Fruit fly (Drosophila melanogaster) Kc167 (cell line): Measurements from ENCODE around the gene Zasp66.

Experiments used
- Myc ChIP-seq: fragments of >200 bp; optimal IDR thresholded peaks from 2 replicates; lab custom pipeline; 2017; ENCODE audit warnings: missing external identifiers
- Sin3A ChIP-seq: fragments of >200 bp; optimal IDR thresholded peaks from 2 replicates; lab custom pipeline; 2018; ENCODE audit warnings: missing external identifiers
- h ChIP-seq: fragments of >200 bp; optimal IDR thresholded peaks from 3 replicates; lab custom pipeline; 2018; ENCODE audit warnings: missing external identifiers
- insv ChIP-seq: fragments of >200 bp; optimal IDR thresholded peaks from 3 replicates; lab custom pipeline; 2018; ENCODE audit warnings: missing external identifiers
- psq ChIP-seq: fragments of >200 bp; optimal IDR thresholded peaks from 2 replicates; lab custom pipeline; 2017; ENCODE audit warnings: missing external identifiers
- ttk ChIP-seq: sonication (Bioruptor generic); optimal IDR thresholded peaks from 2 replicates; lab custom pipeline; 2017; ENCODE audit warnings: missing external identifiers

The Zasp66 gene

DNA sequence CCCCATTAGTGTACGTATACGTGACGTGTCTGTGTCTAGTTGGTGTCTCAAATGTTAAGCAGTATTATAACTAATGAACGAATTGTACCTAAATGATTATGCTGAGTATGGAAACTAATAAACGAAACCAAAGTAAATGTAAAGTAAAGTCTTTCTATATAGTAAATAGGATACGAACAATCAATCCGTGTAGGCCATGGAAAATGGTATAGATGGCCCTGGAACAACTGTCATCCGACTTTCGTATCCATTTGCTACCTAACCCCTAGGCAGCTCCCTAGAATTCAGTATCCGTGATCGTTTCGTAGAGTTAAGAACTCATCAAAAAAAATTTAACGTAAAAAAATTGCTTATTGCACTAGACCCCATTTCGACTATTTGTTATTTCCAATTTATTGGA lies 7.2 kb upstream of the Zasp66 start, which contains the start of gene S-Lap1:
Gene S-Lap1 (plus strand): TSS at position 301 of the 400 bp plus-strand sequence.
- TF ChIP-seq psq (lab: Kevin White, UChicago) (no peak), Sin3A (lab: Kevin White, UChicago) (no peak), insv (lab: Kevin White, UChicago) (no peak), h (lab: Kevin White, UChicago) (no peak), Myc (lab: Kevin White, UChicago) (no peak), ttk (lab: Kevin White, UChicago) (no peak)

DNA sequence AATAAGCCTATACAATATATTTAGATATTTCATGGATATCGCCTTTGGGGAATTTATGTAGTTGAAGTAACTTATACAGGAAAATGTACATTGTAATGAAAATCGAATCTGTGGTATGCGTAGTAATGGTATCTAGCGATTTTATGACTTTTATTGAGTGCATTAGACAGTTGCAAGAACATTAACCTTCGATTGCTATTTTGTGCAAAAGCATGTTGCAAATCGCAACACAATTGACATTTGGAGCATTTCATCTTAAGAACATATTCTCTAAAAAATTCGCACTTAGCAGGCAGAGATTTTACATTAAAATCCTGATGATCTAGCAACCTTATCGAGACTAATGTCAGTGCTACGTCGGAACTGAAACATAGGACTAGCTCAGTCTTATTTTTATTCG lies 4.6 kb upstream of the Zasp66 start, which contains the start of gene S-Lap2:
Gene S-Lap2 (plus strand): TSS at position 301 of the 400 bp plus-strand sequence.
- TF ChIP-seq psq (lab: Kevin White, UChicago) = no peak
- TF ChIP-seq insv (lab: Kevin White, UChicago) = no peak
- no peak for TF ChIP-seq Myc (lab: Kevin White, UChicago)
- no peak for TF ChIP-seq ttk (lab: Kevin White, UChicago)

DNA sequence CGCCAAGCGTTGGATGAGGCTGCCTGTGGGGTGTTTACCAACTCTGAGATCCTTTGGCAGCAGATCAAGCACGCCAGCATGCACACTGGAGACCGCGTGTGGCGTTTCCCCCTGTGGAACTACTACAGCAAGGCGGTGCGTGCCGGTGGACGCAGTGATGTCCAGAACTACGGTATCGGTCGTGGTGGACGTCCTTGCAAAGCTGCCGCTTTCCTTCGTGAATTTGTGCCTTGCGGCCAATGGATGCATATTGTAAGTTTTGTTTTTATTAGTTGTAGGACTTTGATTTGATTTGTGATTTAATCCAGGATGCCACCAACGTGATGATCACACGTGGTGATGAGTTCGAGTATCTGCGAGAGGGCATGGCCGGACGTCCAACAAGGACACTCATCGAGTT lies 2.7 kb upstream of the Zasp66 start:
- TF ChIP-seq Myc (lab: Kevin White, UChicago) = no peak
- no peak for TF ChIP-seq Sin3A (lab: Kevin White, UChicago)
- no peak for TF ChIP-seq insv (lab: Kevin White, UChicago)
- TF ChIP-seq h (lab: Kevin White, UChicago) = no peak
- TF ChIP-seq ttk (lab: Kevin White, UChicago) = no peak
- no peak for TF ChIP-seq psq (lab: Kevin White, UChicago)

DNA sequence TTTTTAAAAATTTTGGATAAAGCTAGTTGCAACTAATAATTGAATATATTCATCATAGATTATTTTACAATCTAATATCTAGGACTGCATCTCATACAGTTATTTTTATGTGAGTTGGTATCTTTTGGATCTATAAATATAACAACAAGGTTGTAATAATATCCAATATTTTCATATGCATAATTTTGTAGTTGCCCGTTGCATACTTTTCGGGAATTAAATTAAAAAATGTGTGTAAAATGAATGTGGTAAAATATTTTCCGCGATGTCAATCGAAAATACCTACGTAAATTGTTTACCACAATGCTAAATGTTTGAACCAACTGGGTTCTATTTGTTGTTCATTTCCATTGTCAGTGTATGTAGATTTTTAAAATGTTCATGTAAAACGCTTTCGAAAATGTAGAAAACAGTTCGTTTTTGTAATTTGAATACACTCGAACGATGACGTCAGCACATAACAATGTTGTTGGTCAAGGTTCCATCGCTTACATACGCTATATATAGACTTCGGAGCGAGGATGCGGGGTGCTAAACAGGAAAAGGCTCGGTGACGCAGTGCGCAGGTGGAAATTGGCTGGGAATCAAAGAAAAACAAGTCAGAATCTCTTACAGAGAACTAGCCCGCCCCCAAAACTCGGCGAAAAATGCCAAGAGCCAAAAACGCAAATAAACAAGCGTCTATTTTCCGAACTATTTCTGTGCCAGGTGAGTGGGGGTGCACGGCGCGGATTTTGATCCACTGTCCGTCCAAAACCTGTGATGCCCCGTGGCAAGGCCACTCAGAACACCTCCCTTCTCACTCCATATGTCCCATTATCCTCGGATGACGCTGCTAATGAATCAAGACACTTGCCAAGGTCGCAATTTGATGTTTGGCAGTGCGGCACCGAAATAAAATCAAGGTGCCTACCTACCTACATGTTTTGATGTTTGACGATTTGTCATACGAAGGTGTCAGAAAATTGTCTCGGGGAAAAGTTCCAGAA lies 4.0 kb downstream of the Zasp66 start:
- TF ChIP-seq Sin3A (lab: Kevin White, UChicago) = no peak
- TF ChIP-seq Myc (lab: Kevin White, UChicago) = no peak
- no peak for TF ChIP-seq ttk (lab: Kevin White, UChicago)
- TF ChIP-seq h (lab: Kevin White, UChicago) = no peak
- no peak for TF ChIP-seq psq (lab: Kevin White, UChicago)
- no peak for TF ChIP-seq insv (lab: Kevin White, UChicago)

DNA sequence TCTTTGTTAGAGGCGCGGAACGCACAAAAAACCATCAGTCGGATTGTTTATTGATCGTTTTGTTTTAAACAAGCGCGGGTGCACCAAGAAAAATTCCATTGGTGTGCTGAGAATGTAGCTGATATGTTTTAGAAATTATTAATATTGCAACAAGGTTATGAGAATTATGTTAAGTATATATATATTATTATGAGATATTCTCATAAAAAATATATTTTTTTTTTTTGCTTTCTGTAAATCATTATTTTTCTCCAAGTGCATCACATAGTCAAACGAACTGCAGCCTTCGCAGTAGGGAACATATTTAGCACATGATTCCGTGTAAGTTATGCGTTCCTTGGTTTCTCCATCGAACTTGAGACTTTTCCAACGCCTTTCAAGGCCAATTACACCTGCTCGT lies 4.8 kb downstream of the Zasp66 start:
- no peak for TF ChIP-seq Sin3A (lab: Kevin White, UChicago)
- TF ChIP-seq psq (lab: Kevin White, UChicago) = no peak
- TF ChIP-seq ttk (lab: Kevin White, UChicago) = no peak
- TF ChIP-seq Myc (lab: Kevin White, UChicago) = no peak
- no peak for TF ChIP-seq insv (lab: Kevin White, UChicago)
- no peak for TF ChIP-seq h (lab: Kevin White, UChicago)

DNA sequence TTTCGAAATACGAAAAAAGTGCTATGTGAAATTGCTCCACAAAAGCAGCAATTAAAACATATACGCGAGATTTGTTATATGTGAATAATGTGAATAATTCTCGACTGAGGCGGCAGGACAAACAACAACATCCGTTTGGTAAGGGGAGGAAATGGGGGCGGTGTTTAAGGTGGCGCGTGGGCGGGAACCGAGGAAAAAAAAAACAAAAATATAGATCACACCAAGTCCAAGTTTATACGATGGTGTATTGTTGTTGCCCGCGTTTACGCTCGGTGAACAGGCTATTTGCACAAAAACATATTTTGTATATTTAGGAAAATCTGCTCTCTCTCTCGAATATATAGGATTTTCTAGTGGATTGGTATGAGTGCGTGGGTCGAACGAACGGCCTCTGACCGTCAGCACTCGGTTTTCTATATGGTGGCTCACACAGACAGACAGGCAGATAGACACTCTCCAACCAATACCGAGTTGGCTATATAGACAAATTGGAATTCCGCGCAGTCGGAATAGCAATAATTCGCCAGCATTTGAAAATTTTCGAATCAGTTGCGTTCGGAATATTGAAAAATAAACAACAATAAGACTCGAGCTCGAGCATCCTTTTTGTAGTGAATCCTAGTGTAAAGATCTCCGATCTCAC lies 5.7 kb downstream of the Zasp66 start:
- TF ChIP-seq insv (lab: Kevin White, UChicago) (no peak), h (lab: Kevin White, UChicago) (no peak)

DNA sequence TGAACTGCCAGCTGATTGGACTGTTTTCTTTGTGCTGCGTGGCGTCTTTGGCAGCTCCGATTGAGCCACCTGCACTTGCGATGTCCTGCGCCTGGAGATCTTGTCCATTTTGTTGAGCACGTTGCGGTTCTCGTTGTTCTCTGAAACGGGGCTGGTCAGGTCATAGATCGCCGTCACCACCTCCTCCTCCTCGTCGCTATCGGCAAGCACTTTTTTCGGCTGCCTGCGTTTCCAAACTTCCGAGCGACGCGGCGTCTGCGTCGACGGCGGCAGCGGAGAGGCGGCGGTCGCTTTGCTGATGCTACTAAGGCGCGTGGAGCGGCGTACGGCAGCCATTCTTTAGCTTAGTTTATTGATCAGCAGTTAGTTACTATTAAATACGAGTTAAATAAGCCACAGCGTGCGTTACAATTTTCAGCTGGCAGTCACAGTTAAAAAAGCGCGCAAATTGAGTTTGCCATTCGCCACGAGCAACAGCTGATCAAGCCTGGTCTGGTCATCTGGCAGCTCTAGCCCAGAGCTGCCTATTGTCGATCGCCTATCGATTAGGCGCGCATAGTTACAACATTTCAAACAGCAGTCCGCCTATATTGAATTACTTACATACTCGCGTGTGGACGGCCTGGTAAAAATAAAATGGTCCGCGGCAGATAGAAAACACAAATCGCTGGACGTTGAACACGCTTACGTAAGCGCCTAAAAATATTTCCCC lies 9.6 kb downstream of the Zasp66 start, which contains the start of gene Cdc6:
Gene Cdc6 (minus strand): TSS at position 456 of the 712 bp plus-strand sequence.
- TF ChIP-seq ttk (lab: Kevin White, UChicago) = no peak
- TF ChIP-seq insv (lab: Kevin White, UChicago) = no peak
- no peak for TF ChIP-seq Sin3A (lab: Kevin White, UChicago)
- no peak for TF ChIP-seq psq (lab: Kevin White, UChicago)
- TF ChIP-seq h (lab: Kevin White, UChicago) = no peak
- no peak for TF ChIP-seq Myc (lab: Kevin White, UChicago)

DNA sequence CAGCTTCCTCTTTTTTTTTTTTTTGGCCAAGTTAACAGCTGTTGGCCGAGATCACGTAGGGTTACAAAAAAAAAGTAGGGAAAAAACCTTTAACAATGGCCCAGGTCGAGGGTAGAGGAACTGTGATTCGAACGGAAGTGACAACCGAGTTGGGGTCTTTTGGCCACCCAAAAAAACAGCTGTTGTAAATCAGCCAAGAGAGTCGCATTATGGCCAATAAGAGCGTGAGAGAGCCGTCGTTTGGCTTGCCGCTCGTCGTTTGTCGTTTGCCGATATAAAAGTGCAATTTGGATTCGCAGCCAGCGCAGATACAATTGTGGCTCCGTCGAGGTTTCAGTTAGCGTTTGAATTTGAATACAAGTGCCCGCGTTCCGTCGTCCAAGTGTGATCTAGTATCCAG lies 16.0 kb downstream of the Zasp66 start, which contains the start of gene Cpr66D:
Gene Cpr66D (plus strand): TSS at position 301 of the 400 bp plus-strand sequence.
- no peak for TF ChIP-seq psq (lab: Kevin White, UChicago)
- no peak for TF ChIP-seq ttk (lab: Kevin White, UChicago)
- no peak for TF ChIP-seq Sin3A (lab: Kevin White, UChicago)
- TF ChIP-seq insv (lab: Kevin White, UChicago) = no peak
- TF ChIP-seq Myc (lab: Kevin White, UChicago) = no peak
- TF ChIP-seq h (lab: Kevin White, UChicago) = no peak

DNA sequence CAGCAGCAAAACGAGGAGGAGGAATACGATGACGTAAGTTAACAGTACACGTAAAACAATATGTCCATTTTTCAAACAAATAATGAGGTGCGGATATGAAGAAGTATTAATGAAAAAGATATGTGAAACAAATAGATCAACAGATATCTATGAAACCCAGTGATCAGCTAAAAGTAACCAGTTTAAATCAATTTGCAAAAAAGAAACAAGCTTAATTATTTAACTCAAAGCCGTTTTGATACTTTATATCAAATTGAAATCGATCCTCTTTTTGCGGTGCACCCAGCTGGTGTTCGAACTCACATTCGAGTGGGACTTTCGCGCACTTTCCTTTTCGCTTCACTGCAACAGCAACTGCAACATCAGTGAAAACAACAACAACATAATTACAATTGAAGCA lies 16.9 kb downstream of the Zasp66 start:
- TF ChIP-seq h (lab: Kevin White, UChicago) (no peak), ttk (lab: Kevin White, UChicago) (no peak), Sin3A (lab: Kevin White, UChicago) (no peak), psq (lab: Kevin White, UChicago) (no peak), insv (lab: Kevin White, UChicago) (no peak), Myc (lab: Kevin White, UChicago) (no peak)

DNA sequence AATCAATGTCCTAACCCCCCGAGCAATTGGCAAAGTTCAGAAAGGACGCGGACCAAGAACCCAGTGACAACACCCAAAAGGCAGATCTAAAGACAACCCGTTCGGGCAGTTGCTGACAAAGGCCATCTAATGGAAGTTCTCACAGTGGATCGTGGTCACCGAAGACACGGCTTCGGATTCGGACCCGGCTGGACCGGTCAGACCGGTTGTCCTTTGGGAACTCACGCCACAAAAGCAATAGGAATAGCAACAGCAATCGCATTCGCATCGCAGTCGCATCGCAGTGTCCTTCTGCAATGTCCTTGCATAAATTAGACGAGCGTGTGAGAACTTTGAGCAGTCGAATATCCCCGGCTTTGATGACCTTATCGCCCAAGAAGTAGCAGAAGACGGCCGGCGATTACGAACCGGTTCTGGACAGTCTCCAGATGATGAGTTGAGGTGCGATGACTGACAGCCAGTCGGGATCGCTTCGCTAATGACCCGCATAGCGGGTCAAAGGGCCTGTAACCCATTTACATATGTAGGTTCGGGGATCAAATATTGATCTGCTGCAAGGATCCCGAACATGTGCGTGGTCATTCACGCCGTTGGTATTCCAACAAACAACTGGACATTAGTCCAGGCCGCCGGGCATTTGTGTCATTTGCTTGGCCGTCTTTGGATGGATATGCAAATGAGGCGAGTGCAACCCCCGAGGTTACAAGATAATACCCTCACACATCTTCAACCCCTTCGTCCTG lies 19.8 kb downstream of the Zasp66 start:
- TF ChIP-seq h (lab: Kevin White, UChicago) (no peak), ttk (lab: Kevin White, UChicago) (no peak), Sin3A (lab: Kevin White, UChicago) (no peak), Myc (lab: Kevin White, UChicago) (no peak), insv (lab: Kevin White, UChicago) (no peak), psq (lab: Kevin White, UChicago) (no peak)
